Fruit fly (Drosophila melanogaster) whole organism, embryonic: ENCODE data around the gene CG13679.

Experiments used
- Blimp-1 ChIP-seq: fragments of 200-800 bp; sonication (Bioruptor generic); optimal IDR thresholded peaks from 3 replicates; lab custom pipeline; 2018; ENCODE audit warnings: missing biosample characterization, missing genetic modification characterization, mild to moderate bottlenecking, moderate library complexity, missing genetic modification reagents
- CG11085 ChIP-seq: fragments of 200-800 bp; sonication (Bioruptor generic); IDR thresholded peaks from 2 replicates; pipeline ENCODE4 v1.3.6; 2022; ENCODE audit warnings: missing biosample characterization, missing genetic modification characterization
- CG11456 ChIP-seq: fragments of 200-800 bp; sonication (Bioruptor generic); IDR thresholded peaks from 3 replicates; pipeline ENCODE4 v1.3.6; 2022; ENCODE audit warnings: missing biosample characterization, missing genetic modification characterization
- CG13894 ChIP-seq: fragments of 200-800 bp; sonication (Bioruptor generic); optimal IDR thresholded peaks from 3 replicates; lab custom pipeline; 2018; ENCODE audit warnings: missing biosample characterization, mild to moderate bottlenecking, missing genetic modification characterization, moderate library complexity
- CG1792 ChIP-seq: fragments of 200-800 bp; sonication (Bioruptor generic); optimal IDR thresholded peaks from 2 replicates; lab custom pipeline; 2016; ENCODE audit warnings: missing biosample characterization, missing genetic modification characterization
- CG1832 ChIP-seq: fragments of 200-800 bp; sonication (Bioruptor generic); optimal IDR thresholded peaks from 2 replicates; lab custom pipeline; 2017; ENCODE audit warnings: missing biosample characterization, mild to moderate bottlenecking, missing genetic modification characterization, inconsistent platforms
- CG6791 ChIP-seq: fragments of 200-800 bp; sonication (Bioruptor generic); IDR thresholded peaks from 3 replicates; pipeline ENCODE4 v1.3.6; 2022; ENCODE audit warnings: missing biosample characterization, missing genetic modification characterization; ENCODE audit not compliant: partially characterized antibody
- CG7786 ChIP-seq: fragments of 200-800 bp; sonication (Bioruptor generic); optimal IDR thresholded peaks from 2 replicates; lab custom pipeline; 2016; ENCODE audit warnings: missing biosample characterization, missing genetic modification characterization
- CG8290 ChIP-seq, 3 experiments: fragments of 200-800 bp; sonication (Bioruptor generic); optimal IDR thresholded peaks; 2 replicates each; lab custom pipeline; 2016 to 2019; ENCODE audit warnings: missing biosample characterization in 3 of 3, missing genetic modification characterization in 3 of 3, mild to moderate bottlenecking in 2 of 3, moderate library complexity in 1 of 3
- CG9797 ChIP-seq: fragments of 200-800 bp; sonication (Bioruptor generic); optimal IDR thresholded peaks from 3 replicates; lab custom pipeline; 2018; ENCODE audit warnings: missing biosample characterization, mild to moderate bottlenecking, missing genetic modification characterization
- CHES-1-like ChIP-seq: fragments of 200-800 bp; sonication (Bioruptor generic); optimal IDR thresholded peaks from 2 replicates; lab custom pipeline; 2016; ENCODE audit warnings: missing biosample characterization, missing genetic modification characterization
- Camta ChIP-seq: fragments of 200-800 bp; sonication (Bioruptor generic); optimal IDR thresholded peaks from 2 replicates; lab custom pipeline; 2016; ENCODE audit warnings: missing biosample characterization, missing genetic modification characterization
- D19B ChIP-seq: fragments of 200-800 bp; sonication (Bioruptor generic); optimal IDR thresholded peaks from 2 replicates; lab custom pipeline; 2017; ENCODE audit warnings: missing biosample characterization, mild to moderate bottlenecking, missing genetic modification characterization
- Ets65A ChIP-seq: fragments of 200-800 bp; sonication (Bioruptor generic); peaks from one replicate; lab custom pipeline; 2016; ENCODE audit warnings: missing biosample characterization, missing genetic modification characterization
- Gsc ChIP-seq: fragments of 200-800 bp; sonication (Bioruptor generic); IDR thresholded peaks from 2 replicates; pipeline ENCODE4 v1.3.6; 2022; ENCODE audit warnings: missing biosample characterization, missing genetic modification characterization
- Hey ChIP-seq: fragments of 200-800 bp; sonication (Bioruptor generic); optimal IDR thresholded peaks from 3 replicates; lab custom pipeline; 2018; ENCODE audit warnings: missing biosample characterization, mild to moderate bottlenecking, missing genetic modification characterization
- Hr3 ChIP-seq: fragments of 200-800 bp; sonication (Bioruptor generic); optimal IDR thresholded peaks from 3 replicates; lab custom pipeline; 2016; ENCODE audit warnings: missing biosample characterization, missing genetic modification characterization
- NC2β ChIP-seq: fragments of 200-800 bp; sonication (Bioruptor generic); optimal IDR thresholded peaks from 2 replicates; lab custom pipeline; 2016; ENCODE audit warnings: missing biosample characterization, missing genetic modification characterization
- Tbp ChIP-seq: fragments of >200 bp; optimal IDR thresholded peaks from 2 replicates; lab custom pipeline; 2018; ENCODE audit warnings: missing biosample characterization, missing genetic modification characterization
- abd-A ChIP-seq: fragments of 200-800 bp; sonication (Bioruptor generic); optimal IDR thresholded peaks from 3 replicates; lab custom pipeline; 2019; ENCODE audit warnings: missing biosample characterization, mild to moderate bottlenecking, missing genetic modification characterization, moderate library complexity
- ash1 ChIP-seq: fragments of 200-800 bp; sonication (Bioruptor generic); optimal IDR thresholded peaks from 2 replicates; lab custom pipeline; 2018; ENCODE audit warnings: missing biosample characterization, mild to moderate bottlenecking, missing genetic modification characterization
- chif ChIP-seq, 2 experiments: fragments of 200-800 bp; sonication (Bioruptor generic); optimal IDR thresholded peaks; 3 replicates each; lab custom pipeline; 2016; ENCODE audit warnings: missing biosample characterization in 2 of 2, missing genetic modification characterization in 2 of 2
- dmrt11E ChIP-seq: fragments of 200-800 bp; sonication (Bioruptor generic); optimal IDR thresholded peaks from 3 replicates; lab custom pipeline; 2018; ENCODE audit warnings: missing biosample characterization, mild to moderate bottlenecking, missing genetic modification characterization, moderate library complexity
- dmrt99B ChIP-seq: fragments of 200-800 bp; sonication (Bioruptor generic); optimal IDR thresholded peaks from 2 replicates; lab custom pipeline; 2018; ENCODE audit warnings: missing biosample characterization, mild to moderate bottlenecking, missing genetic modification characterization, moderate library complexity
- eve ChIP-seq, 2 experiments: fragments of >200 bp; optimal IDR thresholded peaks; 2 replicates each; lab custom pipeline; 2017; ENCODE audit warnings: missing biosample characterization in 2 of 2, missing genetic modification characterization in 2 of 2
- gt ChIP-seq: fragments of 200-800 bp; sonication (Bioruptor generic); IDR thresholded peaks from 2 replicates; pipeline ENCODE4 v1.3.6; 2022; ENCODE audit warnings: missing biosample characterization, missing genetic modification characterization
- kni ChIP-seq: fragments of 200-800 bp; sonication (Bioruptor generic); optimal IDR thresholded peaks from 3 replicates; lab custom pipeline; 2017; ENCODE audit warnings: mild to moderate bottlenecking, missing biosample characterization, missing genetic modification reagents, missing genetic modification characterization
- sd ChIP-seq: fragments of 200-800 bp; sonication (Bioruptor generic); optimal IDR thresholded peaks from 3 replicates; lab custom pipeline; 2018; ENCODE audit warnings: missing biosample characterization, mild to moderate bottlenecking, missing genetic modification characterization, moderate library complexity
- stwl ChIP-seq: fragments of 200-800 bp; sonication (Bioruptor generic); optimal IDR thresholded peaks from 3 replicates; lab custom pipeline; 2018; ENCODE audit warnings: missing biosample characterization, mild to moderate bottlenecking, missing genetic modification characterization, moderate library complexity
- tll ChIP-seq, 2 experiments: fragments of 200-800 bp in 1 of 2; fragments of >200 bp in 1 of 2; sonication (Bioruptor generic) in 1 of 2; optimal IDR thresholded peaks; 2 replicates each; lab custom pipeline; 2017 to 2019; ENCODE audit warnings: missing biosample characterization in 2 of 2, missing genetic modification characterization in 2 of 2, mild to moderate bottlenecking in 1 of 2, moderate library complexity in 1 of 2
- trh ChIP-seq: fragments of 200-800 bp; sonication (Bioruptor generic); optimal IDR thresholded peaks from 2 replicates; lab custom pipeline; 2016; ENCODE audit warnings: missing biosample characterization, missing genetic modification characterization
- usp ChIP-seq: fragments of >200 bp; optimal IDR thresholded peaks from 2 replicates; lab custom pipeline; 2017; ENCODE audit warnings: missing biosample characterization, missing genetic modification characterization
- vvl ChIP-seq: fragments of 200-800 bp; sonication (Bioruptor generic); IDR thresholded peaks from 2 replicates; pipeline ENCODE4 v1.3.6; 2022; ENCODE audit warnings: missing biosample characterization, missing genetic modification characterization
- wor ChIP-seq: fragments of 200-800 bp; sonication (Bioruptor generic); IDR thresholded peaks from 2 replicates; pipeline ENCODE4 v1.3.6; 2022; ENCODE audit warnings: missing biosample characterization, missing genetic modification characterization

CG13679 gene

dm6 chr3L:8218883-8219282, 16.3 kb downstream of the CG13679 start, which contains the start of gene CG13674:
CG13674 (minus strand) TSS chr3L:8218983.
- TF ChIP-seq Hey (peak; percentile 65), CHES-1-like (GFP tag; lab: Kevin White, UChicago) (no peak)

dm6 chr3L:8219687-8220086, 17.1 kb downstream of the CG13679 start:
- TF ChIP-seq dmrt11E (tag; lab: Kevin White, UChicago) (no peak), trh (GFP tag; lab: Kevin White, UChicago) (no peak), NC2β (GFP tag; lab: Kevin White, UChicago) (no peak), Hr3 (GFP tag; lab: Kevin White, UChicago) (no peak), chif (GFP tag; optimal IDR thresholded peaks at IDR 0.05; lab: Kevin White, UChicago) (no peak), Tbp (GFP tag; lab: Kevin White, UChicago) (no peak), dmrt99B (no peak), tll (GFP tag; optimal IDR thresholded peaks at IDR 0.05; lab: Kevin White, UChicago) (no peak), CG1832 (GFP tag; lab: Kevin White, UChicago) (no peak), Camta (GFP tag; lab: Kevin White, UChicago) (no peak), sd (tag; lab: Kevin White, UChicago) (peak; percentile 71), CG13894 (tag; lab: Kevin White, UChicago) (peak; percentile 30), abd-A (tag; lab: Kevin White, UChicago) (peak; percentile 89), ash1 (no peak), gt (GFP tag; lab: Robert Waterston, UW) (no peak), Gsc (GFP tag; lab: Robert Waterston, UW) (no peak), usp (GFP tag; lab: Kevin White, UChicago) (no peak), CG6791 (GFP tag; lab: Robert Waterston, UW) (no peak), Hey (peak; percentile 65), Ets65A (GFP tag; lab: Kevin White, UChicago) (peak; percentile 50), CG11456 (GFP tag; lab: Robert Waterston, UW) (no peak)

DNA sequence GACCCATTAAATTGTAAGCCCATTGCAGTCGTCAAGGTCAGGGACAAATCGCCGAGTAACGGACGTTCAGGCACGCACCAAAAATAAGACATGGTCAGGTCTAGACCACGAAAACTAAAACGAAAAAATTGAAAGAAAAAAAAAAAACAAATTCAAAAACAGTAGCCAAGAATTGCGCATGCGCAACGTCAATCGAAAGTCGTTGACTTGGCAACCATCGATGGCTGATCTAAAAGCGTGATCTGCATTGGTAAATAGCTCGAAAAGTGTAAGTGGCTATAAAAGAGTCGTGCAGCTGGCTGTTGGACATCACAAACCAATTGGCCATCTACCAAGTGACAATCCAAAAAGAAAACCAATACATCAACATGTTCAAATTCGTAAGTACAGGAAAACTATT, 19.2 kb downstream of the CG13679 start, which contains the start of gene CG13678:
TSS of gene CG13678 (plus strand) at position 307 of the 400 bp plus-strand sequence.
- TF ChIP-seq kni (GFP tag; lab: Kevin White, UChicago) (peak; percentile 79), Blimp-1 (GFP tag; lab: Kevin White, UChicago) (peak; percentile 87), vvl (GFP tag; lab: Robert Waterston, UW) (0 out of 2 replicates have a peak, but pooled peaks have one; percentile 44), D19B (GFP tag; lab: Kevin White, UChicago) (no peak)

DNA sequence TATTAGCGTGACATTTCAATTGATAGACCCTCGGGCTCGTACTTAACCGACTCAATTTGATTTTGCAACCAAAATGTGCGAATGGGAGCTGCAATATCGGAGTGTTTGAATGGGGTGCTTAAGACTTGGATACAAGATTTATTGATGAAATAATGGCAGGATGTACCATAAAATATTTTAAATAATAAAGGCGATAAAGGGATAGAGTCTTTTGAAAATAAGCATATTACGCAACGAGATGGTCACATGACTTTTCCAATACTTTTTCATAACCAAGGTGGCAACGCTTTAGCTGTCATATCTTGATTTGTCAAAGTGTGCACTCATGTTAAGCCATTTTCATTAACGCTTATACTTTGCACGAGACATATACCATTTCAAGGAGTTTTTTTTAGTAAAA, 26.3 kb downstream of the CG13679 start, which contains the start of gene eIF4E3:
TSS of gene eIF4E3 (plus strand) at position 301 of the 400 bp plus-strand sequence.
- peak; percentile 63 for TF ChIP-seq stwl (tag; lab: Kevin White, UChicago)
- TF ChIP-seq CG8290 (GFP tag; optimal IDR thresholded peaks at IDR 0.05; lab: Kevin White, UChicago) = no peak
- TF ChIP-seq CG8290 (tag; optimal IDR thresholded peaks at IDR 0.05; lab: Kevin White, UChicago) = no peak
- TF ChIP-seq eve (GFP tag; optimal IDR thresholded peaks at IDR 0.05; lab: Kevin White, UChicago) = no peak
- no peak for TF ChIP-seq CG11085
- no peak for TF ChIP-seq CG1792
- no peak for TF ChIP-seq CG7786
- TF ChIP-seq CG9797 (GFP tag; lab: Kevin White, UChicago) = no peak
- no peak for TF ChIP-seq wor
